Worm (Caenorhabditis elegans) whole organism, L3 larva: Measurements from ENCODE around the gene hal-3.

Experiments
- ama-1 ChIP-seq: fragments of 150-350 bp; optimal IDR thresholded peaks from 2 replicates; lab custom pipeline; 2018
- ceh-16 ChIP-seq: sonication (generic microtip); optimal IDR thresholded peaks from 2 replicates; lab custom pipeline; 2017; ENCODE audit warnings: missing biosample characterization, missing genetic modification characterization
- ceh-28 ChIP-seq: fragments of 150-350 bp; optimal IDR thresholded peaks from 2 replicates; lab custom pipeline; 2014; ENCODE audit warnings: missing biosample characterization, missing genetic modification reagents, missing genetic modification characterization
- ceh-82 ChIP-seq: fragments of 150-350 bp; optimal IDR thresholded peaks from 2 replicates; lab custom pipeline; 2014; ENCODE audit warnings: missing biosample characterization, missing genetic modification characterization
- ceh-9 ChIP-seq: sonication (generic microtip); optimal IDR thresholded peaks from 2 replicates; lab custom pipeline; 2018; ENCODE audit warnings: missing biosample characterization, missing genetic modification characterization
- daf-12 ChIP-seq: fragments of 150-350 bp; optimal IDR thresholded peaks from 2 replicates; lab custom pipeline; 2014; ENCODE audit warnings: missing biosample characterization, missing genetic modification reagents, missing genetic modification characterization
- egl-27 ChIP-seq: sonication (generic microtip); optimal IDR thresholded peaks from 4 replicates; lab custom pipeline; 2017; ENCODE audit warnings: missing biosample characterization, missing genetic modification reagents, missing genetic modification characterization
- egl-5 ChIP-seq: fragments of 150-350 bp; optimal IDR thresholded peaks from 2 replicates; lab custom pipeline; 2017; ENCODE audit warnings: missing biosample characterization, missing genetic modification reagents, missing genetic modification characterization, inconsistent platforms
- elt-2 ChIP-seq: sonication (generic microtip); optimal IDR thresholded peaks from 2 replicates; lab custom pipeline; 2016; ENCODE audit warnings: missing genetic modification reagents, mild to moderate bottlenecking, missing genetic modification characterization, missing compliant biosample characterization
- elt-3 ChIP-seq, 3 experiments: fragments of 150-350 bp in 1 of 3; sonication (generic microtip) in 2 of 3; optimal IDR thresholded peaks; 2 replicates in 2 of 3; 4 replicates in 1 of 3; lab custom pipeline; 2014 to 2017; ENCODE audit warnings: missing biosample characterization in 3 of 3, missing genetic modification characterization in 3 of 3
- eor-1 ChIP-seq, 2 experiments: fragments of 150-350 bp; optimal IDR thresholded peaks; 2 replicates each; lab custom pipeline; 2014 to 2018; ENCODE audit warnings: missing biosample characterization in 2 of 2, missing genetic modification characterization in 2 of 2
- fkh-10 ChIP-seq: sonication (generic microtip); optimal IDR thresholded peaks from 2 replicates; lab custom pipeline; 2017; ENCODE audit warnings: missing biosample characterization, missing genetic modification reagents, missing genetic modification characterization
- fkh-2 ChIP-seq: fragments of 150-350 bp; optimal IDR thresholded peaks from 2 replicates; lab custom pipeline; 2014; ENCODE audit warnings: missing biosample characterization, missing genetic modification reagents, missing genetic modification characterization
- fos-1 ChIP-seq: fragments of 150-350 bp; optimal IDR thresholded peaks from 2 replicates; lab custom pipeline; 2014; ENCODE audit warnings: missing biosample characterization, missing genetic modification characterization
- hmg-11 ChIP-seq: sonication (generic microtip); optimal IDR thresholded peaks from 2 replicates; lab custom pipeline; 2016; ENCODE audit warnings: missing genetic modification characterization, missing compliant biosample characterization
- jun-1 ChIP-seq: fragments of 150-350 bp; optimal IDR thresholded peaks from 2 replicates; lab custom pipeline; 2014; ENCODE audit warnings: missing biosample characterization, missing genetic modification reagents, missing genetic modification characterization
- lin-15B ChIP-seq: fragments of 150-350 bp; optimal IDR thresholded peaks from 2 replicates; lab custom pipeline; 2014; ENCODE audit warnings: missing biosample characterization, missing genetic modification characterization
- lin-39 ChIP-seq: fragments of 150-350 bp; optimal IDR thresholded peaks from 2 replicates; lab custom pipeline; 2018; ENCODE audit warnings: missing biosample characterization, missing genetic modification reagents, missing genetic modification characterization
- lsy-12 ChIP-seq: sonication (generic microtip); optimal IDR thresholded peaks from 2 replicates; lab custom pipeline; 2016; ENCODE audit warnings: mild to moderate bottlenecking, missing genetic modification characterization, missing compliant biosample characterization
- mml-1 ChIP-seq: fragments of 150-350 bp; sonication (generic microtip); optimal IDR thresholded peaks from 3 replicates; lab custom pipeline; 2014; ENCODE audit warnings: missing biosample characterization, missing genetic modification characterization
- nfya-1 ChIP-seq: sonication (generic microtip); optimal IDR thresholded peaks from 2 replicates; lab custom pipeline; 2017; ENCODE audit warnings: missing genetic modification characterization, mild to moderate bottlenecking, missing compliant biosample characterization, antibody characterized with exemption, moderate library complexity; ENCODE audit not compliant: insufficient read depth
- nhr-11 ChIP-seq: fragments of 150-350 bp; optimal IDR thresholded peaks from 2 replicates; lab custom pipeline; 2014; ENCODE audit warnings: missing biosample characterization, missing genetic modification characterization
- nhr-23 ChIP-seq: fragments of 150-350 bp; optimal IDR thresholded peaks from 2 replicates; lab custom pipeline; 2014; ENCODE audit warnings: missing biosample characterization, missing genetic modification reagents, missing genetic modification characterization
- nhr-28 ChIP-seq: fragments of 150-350 bp; optimal IDR thresholded peaks from 2 replicates; lab custom pipeline; 2014; ENCODE audit warnings: missing biosample characterization, missing genetic modification characterization
- nhr-43 ChIP-seq: sonication (generic microtip); optimal IDR thresholded peaks from 2 replicates; lab custom pipeline; 2016; ENCODE audit warnings: mild to moderate bottlenecking, missing genetic modification characterization, missing compliant biosample characterization; ENCODE audit not compliant: poor library complexity, severe bottlenecking
- nhr-76 ChIP-seq: fragments of 150-350 bp; sonication (generic microtip); optimal IDR thresholded peaks from 5 replicates; lab custom pipeline; 2014; ENCODE audit warnings: missing biosample characterization, missing genetic modification characterization
- pha-4 ChIP-seq: fragments of 150-350 bp; optimal IDR thresholded peaks from 2 replicates; lab custom pipeline; 2014; ENCODE audit warnings: missing biosample characterization, missing genetic modification reagents, missing genetic modification characterization
- pqm-1 ChIP-seq: fragments of 150-350 bp; optimal IDR thresholded peaks from 2 replicates; lab custom pipeline; 2017; ENCODE audit warnings: missing biosample characterization, missing genetic modification characterization, inconsistent platforms
- sea-2 ChIP-seq: fragments of 150-350 bp; sonication (generic microtip); optimal IDR thresholded peaks from 4 replicates; lab custom pipeline; 2014; ENCODE audit warnings: missing biosample characterization, missing genetic modification reagents, missing genetic modification characterization
- snpc-4 ChIP-seq: fragments of 150-350 bp; optimal IDR thresholded peaks from 2 replicates; lab custom pipeline; 2014; ENCODE audit warnings: missing biosample characterization, missing genetic modification characterization
- tbx-2 ChIP-seq: sonication (generic microtip); optimal IDR thresholded peaks from 2 replicates; lab custom pipeline; 2016; ENCODE audit warnings: mild to moderate bottlenecking, missing genetic modification characterization, missing compliant biosample characterization
- ztf-4 ChIP-seq: fragments of 150-350 bp; optimal IDR thresholded peaks from 2 replicates; lab custom pipeline; 2014; ENCODE audit warnings: missing biosample characterization, missing genetic modification characterization

The hal-3 gene

ce11 chrII:9601069-9601468 is 15.9 kb downstream of the hal-3 start (continued):
- no peak for TF ChIP-seq fos-1 (tag; lab: Kevin White, UChicago)
- no peak for TF ChIP-seq egl-5 (tag; lab: Kevin White, UChicago)
- peak; percentile 71 for TF ChIP-seq elt-2 (tag; lab: Kevin White, UChicago)
- TF ChIP-seq snpc-4 = no peak
- TF ChIP-seq nhr-28 (tag; lab: Kevin White, UChicago) = no peak
- TF ChIP-seq nhr-43 (tag; lab: Kevin White, UChicago) = peak; percentile 80
- no peak for TF ChIP-seq elt-3 (tag; optimal IDR thresholded peaks at IDR 0.05; lab: Kevin White, UChicago)
- no peak for TF ChIP-seq nhr-76 (tag; lab: Kevin White, UChicago)
- TF ChIP-seq tbx-2 = peak; percentile 33
- TF ChIP-seq lin-39 (tag; lab: Kevin White, UChicago) = no peak
- TF ChIP-seq nfya-1 = peak; percentile 53
- TF ChIP-seq eor-1 (tag; optimal IDR thresholded peaks at IDR 0.05; lab: Kevin White, UChicago) = no peak
- TF ChIP-seq daf-12 (tag; lab: Kevin White, UChicago) = no peak
- TF ChIP-seq ceh-82 (tag; lab: Kevin White, UChicago) = no peak
- peak; percentile 71 for TF ChIP-seq nhr-11 (tag; lab: Kevin White, UChicago)
- peak; percentile 28 for TF ChIP-seq pha-4

- TF ChIP-seq nhr-43 (tag; lab: Kevin White, UChicago) = peak; percentile 0
- TF ChIP-seq pha-4 = peak; percentile 48
- TF ChIP-seq pqm-1 (tag; lab: Kevin White, UChicago) = peak; percentile 91
- TF ChIP-seq lsy-12 = no peak
- TF ChIP-seq ama-1 = peak; percentile 66
- no peak for TF ChIP-seq egl-5 (tag; lab: Kevin White, UChicago)
- peak; percentile 37 for TF ChIP-seq elt-2 (tag; lab: Kevin White, UChicago)
- TF ChIP-seq ceh-82 (tag; lab: Kevin White, UChicago) = no peak
- no peak for TF ChIP-seq ceh-28
- TF ChIP-seq fos-1 (tag; lab: Kevin White, UChicago) = no peak
Measured at ce11 chrII:9600022-9600722, 16.8 kb downstream of the hal-3 start.

- TF ChIP-seq nhr-23 (tag; lab: Kevin White, UChicago) (peak; percentile 16), ceh-82 (tag; lab: Kevin White, UChicago) (no peak)
Measured at ce11 chrII:9597516-9598047, 19.3 kb downstream of the hal-3 start, which contains the start of gene mrpl-53. TSS of gene mrpl-53 (plus strand) at chrII:9597622.

ce11 chrII:9596401-9596800 is 20.5 kb downstream of the hal-3 start, which contains the start of gene E02H1.6:
TSS of gene E02H1.6 (plus strand) at chrII:9596701.
- TF ChIP-seq daf-12 (tag; lab: Kevin White, UChicago) = no peak
- no peak for TF ChIP-seq hmg-11 (tag; lab: Kevin White, UChicago)
- no peak for TF ChIP-seq lsy-12
- TF ChIP-seq lin-39 (tag; lab: Kevin White, UChicago) = no peak
- no peak for TF ChIP-seq fkh-10 (GFP tag; lab: Kevin White, UChicago)
- no peak for TF ChIP-seq ceh-28
- TF ChIP-seq eor-1 (tag; optimal IDR thresholded peaks at IDR 0.05; lab: Kevin White, UChicago) = no peak
- no peak for TF ChIP-seq fos-1 (tag; lab: Kevin White, UChicago)
- TF ChIP-seq lin-15B (tag; lab: Kevin White, UChicago) = no peak
- TF ChIP-seq elt-2 (tag; lab: Kevin White, UChicago) = no peak
- TF ChIP-seq sea-2 (GFP tag; lab: Kevin White, UChicago) = no peak
- TF ChIP-seq fkh-2 = no peak
- no peak for TF ChIP-seq ceh-9 (tag; lab: Kevin White, UChicago)
- no peak for TF ChIP-seq mml-1 (tag; lab: Kevin White, UChicago)
- no peak for TF ChIP-seq egl-27
- TF ChIP-seq ceh-16 (tag; lab: Kevin White, UChicago) = no peak
- TF ChIP-seq ztf-4 (tag; lab: Kevin White, UChicago) = no peak
- TF ChIP-seq snpc-4 = no peak
- no peak for TF ChIP-seq jun-1 (tag; lab: Kevin White, UChicago)
- TF ChIP-seq, all 47 proteins: peak for 0
